Fruit fly (Drosophila melanogaster) whole organism, embryonic: ENCODE results near the gene GluRIA.

ENCODE experiments used
- Ada2b ChIP-seq: fragments of 200-800 bp; sonication (Bioruptor generic); IDR thresholded peaks from 2 replicates; pipeline ENCODE4 v1.3.6; 2022; ENCODE audit warnings: missing biosample characterization, missing genetic modification characterization
- Bgb ChIP-seq: fragments of 200-800 bp; sonication (Bioruptor generic); IDR thresholded peaks from 2 replicates; pipeline ENCODE4 v1.3.6; 2022; ENCODE audit warnings: missing biosample characterization, missing genetic modification characterization; ENCODE audit not compliant: partially characterized antibody
- C15 ChIP-seq: fragments of 200-800 bp; sonication (Bioruptor generic); IDR thresholded peaks from 3 replicates; pipeline ENCODE4 v1.3.6; 2022; ENCODE audit warnings: missing biosample characterization, missing genetic modification characterization
- CG11723 ChIP-seq: fragments of 200-800 bp; sonication (Bioruptor generic); optimal IDR thresholded peaks from 2 replicates; lab custom pipeline; 2017; ENCODE audit warnings: missing biosample characterization, mild to moderate bottlenecking, missing genetic modification characterization
- CG12104 ChIP-seq: fragments of 200-800 bp; sonication (Bioruptor generic); optimal IDR thresholded peaks from 3 replicates; lab custom pipeline; 2016; ENCODE audit warnings: missing biosample characterization, missing genetic modification characterization
- CG1233 ChIP-seq: fragments of 200-800 bp; sonication (Bioruptor generic); optimal IDR thresholded peaks from 4 replicates; lab custom pipeline; 2018; ENCODE audit warnings: missing biosample characterization, mild to moderate bottlenecking, missing genetic modification characterization
- CG14667 ChIP-seq: fragments of 200-800 bp; sonication (Bioruptor generic); IDR thresholded peaks from 2 replicates; pipeline ENCODE4 v1.3.6; 2022; ENCODE audit warnings: missing biosample characterization, missing genetic modification characterization
- CG15514 ChIP-seq: fragments of 200-800 bp; sonication (Bioruptor generic); optimal IDR thresholded peaks from 3 replicates; lab custom pipeline; 2017; ENCODE audit warnings: missing biosample characterization, missing genetic modification characterization, mild to moderate bottlenecking, moderate library complexity, missing genetic modification reagents
- CG17186 ChIP-seq: fragments of 200-800 bp; sonication (Bioruptor generic); optimal IDR thresholded peaks from 3 replicates; lab custom pipeline; 2017; ENCODE audit warnings: missing biosample characterization, missing genetic modification reagents, missing genetic modification characterization
- CG17328 ChIP-seq: fragments of 200-800 bp; sonication (Bioruptor generic); IDR thresholded peaks from 2 replicates; pipeline ENCODE4 v1.3.6; 2022; ENCODE audit warnings: missing biosample characterization, missing genetic modification characterization
- CG17359 ChIP-seq: fragments of 200-800 bp; sonication (Bioruptor generic); optimal IDR thresholded peaks from 3 replicates; lab custom pipeline; 2018; ENCODE audit warnings: missing biosample characterization, mild to moderate bottlenecking, missing genetic modification characterization, moderate library complexity
- CG17361 ChIP-seq: fragments of 200-800 bp; sonication (Bioruptor generic); IDR thresholded peaks from 3 replicates; pipeline ENCODE4 v1.3.6; 2022; ENCODE audit warnings: missing biosample characterization, missing genetic modification characterization
- CG1792 ChIP-seq: fragments of 200-800 bp; sonication (Bioruptor generic); optimal IDR thresholded peaks from 2 replicates; lab custom pipeline; 2016; ENCODE audit warnings: missing biosample characterization, missing genetic modification characterization
- CG18011 ChIP-seq: fragments of 200-800 bp; sonication (Bioruptor generic); optimal IDR thresholded peaks from 2 replicates; lab custom pipeline; 2017; ENCODE audit warnings: missing biosample characterization, missing genetic modification characterization, mild to moderate bottlenecking, moderate library complexity, missing genotype
- CG18764 ChIP-seq: fragments of 200-800 bp; sonication (Bioruptor generic); optimal IDR thresholded peaks from 3 replicates; lab custom pipeline; 2016; ENCODE audit warnings: missing biosample characterization, missing genetic modification characterization
- CG2120 ChIP-seq: fragments of 200-800 bp; sonication (Bioruptor generic); optimal IDR thresholded peaks from 3 replicates; lab custom pipeline; 2016; ENCODE audit warnings: missing biosample characterization, missing genetic modification characterization
- CG2712 ChIP-seq: fragments of 200-800 bp; optimal IDR thresholded peaks from 3 replicates; lab custom pipeline; 2019; ENCODE audit warnings: missing biosample characterization, mild to moderate bottlenecking, missing genetic modification characterization, moderate library complexity
- CG2889 ChIP-seq: fragments of 200-800 bp; sonication (Bioruptor generic); IDR thresholded peaks from 3 replicates; pipeline ENCODE4 v1.3.6; 2022; ENCODE audit warnings: missing biosample characterization, missing genetic modification characterization
- CG4730 ChIP-seq: fragments of 200-800 bp; sonication (Bioruptor generic); IDR thresholded peaks from 2 replicates; pipeline ENCODE4 v1.3.6; 2022; ENCODE audit warnings: missing biosample characterization, missing genetic modification characterization
- CG6689 ChIP-seq: fragments of 200-800 bp; sonication (Bioruptor generic); IDR thresholded peaks from 2 replicates; pipeline ENCODE4 v1.3.6; 2022; ENCODE audit warnings: missing biosample characterization, missing genetic modification characterization
- CG6854 ChIP-seq: fragments of 200-800 bp; sonication (Bioruptor generic); optimal IDR thresholded peaks from 3 replicates; lab custom pipeline; 2017; ENCODE audit warnings: missing biosample characterization, mild to moderate bottlenecking, missing genetic modification characterization
- CG8359 ChIP-seq: fragments of 200-800 bp; sonication (Bioruptor generic); optimal IDR thresholded peaks from 2 replicates; lab custom pipeline; 2017; ENCODE audit warnings: missing biosample characterization, mild to moderate bottlenecking, missing genetic modification characterization, borderline replicate concordance
- CG9215 ChIP-seq: fragments of 200-800 bp; sonication (Bioruptor generic); IDR thresholded peaks from 2 replicates; pipeline ENCODE4 v1.3.6; 2022; ENCODE audit warnings: missing biosample characterization, missing genetic modification characterization
- CrebB ChIP-seq: fragments of 200-800 bp; sonication (Bioruptor generic); optimal IDR thresholded peaks from 3 replicates; lab custom pipeline; 2018; ENCODE audit warnings: missing biosample characterization, mild to moderate bottlenecking, missing genetic modification characterization
- Ets97D ChIP-seq: fragments of 200-800 bp; sonication (Bioruptor generic); optimal IDR thresholded peaks from 3 replicates; lab custom pipeline; 2016; ENCODE audit warnings: missing biosample characterization, missing genetic modification characterization
- GATAe ChIP-seq: fragments of 200-800 bp; sonication (Bioruptor generic); conservative IDR thresholded peaks from 2 replicates; pipeline ENCODE4 v1.3.6; 2022; ENCODE audit warnings: missing biosample characterization, missing genetic modification characterization
- Hr3 ChIP-seq: fragments of 200-800 bp; sonication (Bioruptor generic); optimal IDR thresholded peaks from 3 replicates; lab custom pipeline; 2016; ENCODE audit warnings: missing biosample characterization, missing genetic modification characterization
- Lpt ChIP-seq: fragments of >200 bp; optimal IDR thresholded peaks from 2 replicates; lab custom pipeline; 2018; ENCODE audit warnings: missing biosample characterization, missing genetic modification characterization
- MESR4 ChIP-seq: fragments of 200-800 bp; sonication (Bioruptor generic); optimal IDR thresholded peaks from 2 replicates; lab custom pipeline; 2018; ENCODE audit warnings: missing biosample characterization, mild to moderate bottlenecking, missing genetic modification characterization, moderate library complexity
- Mrtf ChIP-seq: fragments of 200-800 bp; sonication (Bioruptor generic); IDR thresholded peaks from 3 replicates; pipeline ENCODE4 v1.3.6; 2022; ENCODE audit warnings: missing biosample characterization, missing genetic modification characterization
- Pdp1 ChIP-seq, 2 experiments: fragments of 200-800 bp; sonication (Bioruptor generic); optimal IDR thresholded peaks; 3 replicates each; lab custom pipeline; 2016; ENCODE audit warnings: missing biosample characterization in 2 of 2, missing genetic modification characterization in 2 of 2, mild to moderate bottlenecking in 1 of 2, moderate library complexity in 1 of 2
- Xrp1 ChIP-seq: fragments of 200-800 bp; sonication (Bioruptor generic); IDR thresholded peaks from 2 replicates; pipeline ENCODE4 v1.3.6; 2022; ENCODE audit warnings: missing biosample characterization, missing genetic modification characterization
- ab ChIP-seq: fragments of 200-800 bp; sonication (Bioruptor generic); optimal IDR thresholded peaks from 2 replicates; lab custom pipeline; 2016; ENCODE audit warnings: missing biosample characterization, missing genetic modification characterization
- ara ChIP-seq: fragments of 200-800 bp; sonication (Bioruptor generic); IDR thresholded peaks from 2 replicates; pipeline ENCODE4 v1.3.6; 2022; ENCODE audit warnings: missing biosample characterization, missing genetic modification characterization
- ato ChIP-seq: fragments of 200-800 bp; sonication (Bioruptor generic); IDR thresholded peaks from 2 replicates; pipeline ENCODE4 v1.3.6; 2022; ENCODE audit warnings: missing biosample characterization, missing genetic modification characterization; ENCODE audit not compliant: partially characterized antibody
- bab2 ChIP-seq: fragments of 200-800 bp; sonication (Bioruptor generic); optimal IDR thresholded peaks from 2 replicates; lab custom pipeline; 2016; ENCODE audit warnings: missing biosample characterization, missing genetic modification characterization
- dpn ChIP-seq, 2 experiments: fragments of 200-800 bp; sonication (Bioruptor generic); optimal IDR thresholded peaks; 3 replicates each; lab custom pipeline; 2016; ENCODE audit warnings: missing biosample characterization in 2 of 2, missing genetic modification characterization in 2 of 2
- fd3F ChIP-seq: fragments of 200-800 bp; sonication (Bioruptor generic); optimal IDR thresholded peaks from 2 replicates; lab custom pipeline; 2018; ENCODE audit warnings: missing biosample characterization, mild to moderate bottlenecking, missing genetic modification characterization, moderate library complexity
- fd64A ChIP-seq: fragments of 200-800 bp; sonication (Bioruptor generic); optimal IDR thresholded peaks from 3 replicates; lab custom pipeline; 2018; ENCODE audit warnings: missing biosample characterization, mild to moderate bottlenecking, missing genetic modification characterization
- gcm2 ChIP-seq: fragments of 200-800 bp; sonication (Bioruptor generic); optimal IDR thresholded peaks from 2 replicates; lab custom pipeline; 2016; ENCODE audit warnings: missing biosample characterization, missing genetic modification characterization
- grn ChIP-seq: fragments of 200-800 bp; sonication (Bioruptor generic); optimal IDR thresholded peaks from 3 replicates; lab custom pipeline; 2017; ENCODE audit warnings: missing biosample characterization, missing genetic modification characterization
- ham ChIP-seq: fragments of 200-800 bp; sonication (Bioruptor generic); IDR thresholded peaks from 2 replicates; pipeline ENCODE4 v1.3.6; 2022; ENCODE audit warnings: missing biosample characterization, missing genetic modification characterization
- hbn ChIP-seq: fragments of 200-800 bp; sonication (Bioruptor generic); IDR thresholded peaks from 2 replicates; pipeline ENCODE4 v1.3.6; 2022; ENCODE audit warnings: missing biosample characterization, missing genetic modification characterization; ENCODE audit not compliant: partially characterized antibody
- hth ChIP-seq: fragments of >200 bp; optimal IDR thresholded peaks from 2 replicates; lab custom pipeline; 2017; ENCODE audit warnings: inconsistent platforms
- luna ChIP-seq: fragments of 200-800 bp; sonication (Bioruptor generic); optimal IDR thresholded peaks from 2 replicates; lab custom pipeline; 2016; ENCODE audit warnings: missing biosample characterization, missing genetic modification characterization
- phol ChIP-seq: fragments of 200-800 bp; sonication (Bioruptor generic); optimal IDR thresholded peaks from 3 replicates; lab custom pipeline; 2018; ENCODE audit warnings: missing biosample characterization, mild to moderate bottlenecking, missing genetic modification characterization, moderate library complexity
- sd ChIP-seq: fragments of 200-800 bp; sonication (Bioruptor generic); optimal IDR thresholded peaks from 3 replicates; lab custom pipeline; 2018; ENCODE audit warnings: missing biosample characterization, mild to moderate bottlenecking, missing genetic modification characterization, moderate library complexity
- seq ChIP-seq: fragments of 200-800 bp; sonication (Bioruptor generic); IDR thresholded peaks from 2 replicates; pipeline ENCODE4 v1.3.6; 2022; ENCODE audit warnings: missing biosample characterization, missing genetic modification characterization
- tap ChIP-seq: fragments of 200-800 bp; optimal IDR thresholded peaks from 3 replicates; lab custom pipeline; 2019; ENCODE audit warnings: missing biosample characterization, mild to moderate bottlenecking, missing genetic modification characterization, moderate library complexity
- tio ChIP-seq: fragments of 200-800 bp; sonication (Bioruptor generic); optimal IDR thresholded peaks from 2 replicates; lab custom pipeline; 2017; ENCODE audit warnings: missing biosample characterization, missing genetic modification characterization, inconsistent platforms
- trh ChIP-seq: fragments of 200-800 bp; sonication (Bioruptor generic); optimal IDR thresholded peaks from 2 replicates; lab custom pipeline; 2016; ENCODE audit warnings: missing biosample characterization, missing genetic modification characterization
- tx ChIP-seq: fragments of 200-800 bp; sonication (Bioruptor generic); optimal IDR thresholded peaks from 2 replicates; lab custom pipeline; 2016; ENCODE audit warnings: missing biosample characterization, missing genetic modification characterization

Gene GluRIA

dm6 chr3L:6576709-6577108 lies 47.1 kb upstream of the GluRIA start (continued):
- no peak for TF ChIP-seq CG8359
- peak; percentile 7 for TF ChIP-seq CG12104 (GFP tag; lab: Kevin White, UChicago)
- peak; percentile 27 for TF ChIP-seq Hr3
- peak; percentile 53; the same call in 1 of the 3 replicates for TF ChIP-seq CG2889 (GFP tag; lab: Robert Waterston, UW)
- peak; percentile 51; the same call in 1 of the 3 replicates for TF ChIP-seq C15 (GFP tag; lab: Robert Waterston, UW)
- TF ChIP-seq CG11723 (GFP tag; lab: Kevin White, UChicago), result peak; percentile 45
- no peak for TF ChIP-seq Ets97D (GFP tag; lab: Kevin White, UChicago)
- TF ChIP-seq sd (tag; lab: Kevin White, UChicago), result no peak
- peak; percentile 59 to 61 for TF ChIP-seq dpn (GFP tag; optimal IDR thresholded peaks at IDR 0.05; lab: Kevin White, UChicago)
- TF ChIP-seq CG17359, result peak; percentile 83
- peak; percentile 59 for TF ChIP-seq tap (tag; lab: Kevin White, UChicago)
- no peak; the same call in 1 of the 3 replicates for TF ChIP-seq CG17361 (GFP tag; lab: Robert Waterston, UW)
- TF ChIP-seq CG18764 (GFP tag; lab: Kevin White, UChicago), result no peak
- peak; percentile 39 for TF ChIP-seq CG1233
- TF ChIP-seq luna (GFP tag; lab: Kevin White, UChicago), result no peak
- peak; percentile 46 for TF ChIP-seq CG9215 (GFP tag; lab: Robert Waterston, UW)
- TF ChIP-seq phol (tag; lab: Kevin White, UChicago), result peak; percentile 71
- TF ChIP-seq CG15514 (GFP tag; lab: Kevin White, UChicago), result peak; percentile 37
- TF ChIP-seq CG2712, result no peak
- TF ChIP-seq GATAe, result no peak
- peak; percentile 68 for TF ChIP-seq CG6689 (GFP tag; lab: Robert Waterston, UW)
- no peak for TF ChIP-seq MESR4 (GFP tag; lab: Kevin White, UChicago)
- TF ChIP-seq gcm2 (GFP tag; lab: Kevin White, UChicago), result no peak
- TF ChIP-seq seq (GFP tag; lab: Robert Waterston, UW), result peak; percentile 65
- peak; percentile 48; the same call in 1 of the 2 replicates for TF ChIP-seq ara (GFP tag; lab: Robert Waterston, UW)
- peak; percentile 27 for TF ChIP-seq CrebB (tag; lab: Kevin White, UChicago)
- no peak for TF ChIP-seq hbn (GFP tag; lab: Robert Waterston, UW)
- TF ChIP-seq CG6854 (GFP tag; lab: Kevin White, UChicago), result peak; percentile 27
- no peak for TF ChIP-seq Pdp1 (GFP tag; optimal IDR thresholded peaks at IDR 0.05; lab: Kevin White, UChicago)
- TF ChIP-seq CG2120 (GFP tag; lab: Kevin White, UChicago), result peak; percentile 65
- TF ChIP-seq Xrp1 (GFP tag; lab: Robert Waterston, UW), result peak; percentile 36; the same call in 1 of the 2 replicates
- TF ChIP-seq CG18011, result no peak
- no peak for TF ChIP-seq Lpt (GFP tag; lab: Kevin White, UChicago)
- TF ChIP-seq grn (GFP tag; lab: Kevin White, UChicago), result no peak
- TF ChIP-seq fd3F (GFP tag; lab: Kevin White, UChicago), result peak; percentile 42
- TF ChIP-seq tx, result peak; percentile 40
- TF ChIP-seq tio, result peak; percentile 38
- TF ChIP-seq ham (GFP tag; lab: Robert Waterston, UW), result no peak
- no peak for TF ChIP-seq trh (GFP tag; lab: Kevin White, UChicago)
- no peak for TF ChIP-seq Bgb (GFP tag; lab: Robert Waterston, UW)
- TF ChIP-seq CG4730, result peak; percentile 73
- TF ChIP-seq CG1792 (GFP tag; lab: Kevin White, UChicago), result peak; percentile 8
- TF ChIP-seq ab (GFP tag; lab: Kevin White, UChicago), result no peak
- TF ChIP-seq bab2, result peak; percentile 54
- TF ChIP-seq ato, result no peak
- TF ChIP-seq CG17328 (GFP tag; lab: Robert Waterston, UW), result peak; percentile 74
- TF ChIP-seq CG17186 (GFP tag; lab: Kevin White, UChicago), result no peak
- TF ChIP-seq Ada2b (GFP tag; lab: Robert Waterston, UW), result peak; percentile 81
- 0 out of 3 replicates have a peak, but pooled peaks have one; percentile 48 for TF ChIP-seq Mrtf
- no peak for TF ChIP-seq fd64A
- TF ChIP-seq CG14667, result peak; percentile 37
- TF ChIP-seq hth (lab: Kevin White, UChicago), result no peak
